Worm (Caenorhabditis elegans) whole organism, L4 larva: Measurements from ENCODE around the gene C43H6.4.

Experiments
- ZK546.5 ChIP-seq, 2 experiments: sonication (generic microtip); optimal IDR thresholded peaks; 2 replicates each; lab custom pipeline; 2017; ENCODE audit warnings: missing biosample characterization in 2 of 2, missing genetic modification characterization in 2 of 2
- pqm-1 ChIP-seq: sonication (generic microtip); optimal IDR thresholded peaks from 2 replicates; lab custom pipeline; 2017; ENCODE audit warnings: missing biosample characterization, missing genetic modification characterization
- vab-7 ChIP-seq: fragments of 200-800 bp; sonication (Bioruptor generic); IDR thresholded peaks from 2 replicates; pipeline ENCODE4 v1.3.6; 2022; ENCODE audit warnings: missing genetic modification reagents, missing genetic modification characterization, missing compliant biosample characterization

DNA sequence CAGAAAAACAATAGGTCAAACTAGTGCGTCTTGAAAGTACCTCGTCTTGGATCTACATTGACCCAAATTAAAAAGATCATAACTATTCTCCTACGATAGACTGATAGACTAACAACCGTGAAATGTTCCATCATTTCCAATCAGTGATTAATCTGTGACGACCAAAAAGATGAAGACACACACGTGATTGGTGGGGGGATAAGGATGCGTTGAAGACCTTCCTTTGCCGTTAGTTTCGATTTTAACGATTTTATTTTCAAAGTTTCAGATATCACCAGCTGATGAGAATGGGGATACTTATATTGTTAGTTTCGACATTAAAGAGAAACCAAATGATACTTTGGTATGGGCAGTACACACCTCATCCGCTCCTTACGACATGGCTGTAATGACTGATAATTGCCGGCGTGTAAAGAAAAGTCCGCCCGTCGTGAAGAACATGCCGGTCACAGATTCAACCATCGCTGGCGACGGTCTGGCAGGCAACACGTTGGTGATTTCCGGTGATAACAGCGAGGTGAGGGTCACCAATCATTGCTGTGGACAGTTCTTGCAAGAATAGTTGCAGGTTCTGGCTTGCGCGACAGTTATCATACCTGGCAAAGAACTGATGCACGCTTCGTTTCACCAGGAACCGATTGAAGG, 16.8 kb upstream of the C43H6.4 start:
- TF ChIP-seq pqm-1 (no peak), ZK546.5 (tag; optimal IDR thresholded peaks at IDR 0.05; lab: Kevin White, UChicago) (no peak), vab-7 (GFP tag; lab: Robert Waterston, UW) (no peak)
